Worm (Caenorhabditis elegans) whole organism, L1 larva: Measurements from ENCODE around the gene F54F2.6.

ENCODE experiments used
- C16A3.4 ChIP-seq: fragments of 150-350 bp; optimal IDR thresholded peaks from 2 replicates; lab custom pipeline; 2014; ENCODE audit warnings: missing biosample characterization, missing genetic modification characterization
- C34B4.2 ChIP-seq: sonication (generic microtip); optimal IDR thresholded peaks from 2 replicates; lab custom pipeline; 2017; ENCODE audit warnings: mild to moderate bottlenecking, missing genetic modification characterization, missing compliant biosample characterization
- F16B12.6 ChIP-seq: fragments of 150-350 bp; optimal IDR thresholded peaks from 2 replicates; lab custom pipeline; 2014; ENCODE audit warnings: missing biosample characterization, missing genetic modification characterization
- ama-1 ChIP-seq: fragments of 150-350 bp; optimal IDR thresholded peaks from 2 replicates; lab custom pipeline; 2014
- blmp-1 ChIP-seq: fragments of 150-350 bp; optimal IDR thresholded peaks from 2 replicates; lab custom pipeline; 2014; ENCODE audit warnings: missing biosample characterization, missing genetic modification characterization
- ceh-63 ChIP-seq: fragments of 200-800 bp; sonication (Bioruptor generic); optimal IDR thresholded peaks from 2 replicates; lab custom pipeline; 2018; ENCODE audit warnings: mild to moderate bottlenecking, missing genetic modification characterization, missing compliant biosample characterization
- ceh-82 ChIP-seq, 3 experiments: fragments of 150-350 bp in 1 of 3; sonication (generic microtip) in 2 of 3; optimal IDR thresholded peaks; 2 replicates each; lab custom pipeline; 2014 to 2017; ENCODE audit warnings: missing biosample characterization in 3 of 3, missing genetic modification characterization in 3 of 3
- ceh-88 ChIP-seq: fragments of 200-800 bp; sonication (Bioruptor generic); IDR thresholded peaks from 2 replicates; pipeline ENCODE4 v1.3.6; 2022; ENCODE audit warnings: missing genetic modification characterization, missing compliant biosample characterization
- ces-1 ChIP-seq: fragments of 150-350 bp; optimal IDR thresholded peaks from 2 replicates; lab custom pipeline; 2014; ENCODE audit warnings: missing biosample characterization, missing genetic modification reagents, missing genetic modification characterization
- dpl-1 ChIP-seq, 3 experiments: fragments of 150-350 bp in 2 of 3; sonication (generic microtip) in 1 of 3; optimal IDR thresholded peaks; 2 replicates each; lab custom pipeline; 2014 to 2017; ENCODE audit warnings: missing biosample characterization in 3 of 3, missing genetic modification characterization in 3 of 3, missing genetic modification reagents in 3 of 3
- efl-1 ChIP-seq, 4 experiments: fragments of 150-350 bp; optimal IDR thresholded peaks in 3 of 4; peaks in 1 of 4; 1 replicate in 1 of 4; 2 replicates in 3 of 4; lab custom pipeline; 2014; ENCODE audit warnings: missing biosample characterization in 2 of 4, missing genetic modification characterization in 2 of 4, missing genetic modification reagents in 2 of 4
- egl-13 ChIP-seq: sonication (generic microtip); optimal IDR thresholded peaks from 2 replicates; lab custom pipeline; 2016; ENCODE audit warnings: missing genotype, missing genetic modification reagents, missing genetic modification characterization, missing compliant biosample characterization
- egl-27 ChIP-seq, 2 experiments: fragments of 150-350 bp in 1 of 2; sonication (generic microtip); optimal IDR thresholded peaks; 3 replicates each; lab custom pipeline; 2017 to 2018; ENCODE audit warnings: missing biosample characterization in 2 of 2, missing genetic modification characterization in 2 of 2, missing genetic modification reagents in 2 of 2
- elt-2 ChIP-seq: sonication (generic microtip); optimal IDR thresholded peaks from 2 replicates; lab custom pipeline; 2016; ENCODE audit warnings: missing genetic modification characterization, mild to moderate bottlenecking, inconsistent platforms, missing compliant biosample characterization, missing genetic modification reagents
- elt-3 ChIP-seq, 6 experiments: fragments of 150-350 bp in 1 of 6; sonication (generic microtip); optimal IDR thresholded peaks; 2 replicates each; lab custom pipeline; 2017 to 2018; ENCODE audit warnings: missing biosample characterization in 6 of 6, missing genetic modification characterization in 6 of 6, inconsistent platforms in 1 of 6
- fkh-10 ChIP-seq: sonication (generic microtip); optimal IDR thresholded peaks from 2 replicates; lab custom pipeline; 2017; ENCODE audit warnings: missing biosample characterization, missing genetic modification reagents, missing genetic modification characterization
- fos-1 ChIP-seq: fragments of 150-350 bp; optimal IDR thresholded peaks from 2 replicates; lab custom pipeline; 2014; ENCODE audit warnings: missing biosample characterization, missing genetic modification characterization
- grh-1 ChIP-seq: fragments of 200-800 bp; sonication (Bioruptor generic); IDR thresholded peaks from 2 replicates; pipeline ENCODE4 v1.3.6; 2022; ENCODE audit warnings: missing genetic modification reagents, missing genetic modification characterization, missing compliant biosample characterization
- hlh-17 ChIP-seq: fragments of 200-800 bp; sonication (Bioruptor generic); optimal IDR thresholded peaks from 2 replicates; lab custom pipeline; 2018; ENCODE audit warnings: missing genetic modification characterization, mild to moderate bottlenecking, missing compliant biosample characterization, moderate library complexity, borderline replicate concordance
- hlh-4 ChIP-seq: sonication (generic microtip); optimal IDR thresholded peaks from 2 replicates; lab custom pipeline; 2016; ENCODE audit warnings: mild to moderate bottlenecking, missing genetic modification characterization, missing compliant biosample characterization
- hpl-2 ChIP-seq: fragments of 150-350 bp; optimal IDR thresholded peaks from 2 replicates; lab custom pipeline; 2014; ENCODE audit warnings: missing biosample characterization, missing genetic modification reagents, missing genetic modification characterization
- isw-1 ChIP-seq: fragments of 200-800 bp; sonication (Bioruptor generic); IDR thresholded peaks from 2 replicates; pipeline ENCODE4 v1.3.6; 2022; ENCODE audit warnings: missing genetic modification characterization, missing compliant biosample characterization
- jun-1 ChIP-seq: fragments of 150-350 bp; optimal IDR thresholded peaks from 2 replicates; lab custom pipeline; 2014; ENCODE audit warnings: missing biosample characterization, missing genetic modification reagents, missing genetic modification characterization
- lin-13 ChIP-seq: fragments of 150-350 bp; optimal IDR thresholded peaks from 2 replicates; lab custom pipeline; 2014; ENCODE audit warnings: missing biosample characterization, missing genetic modification reagents, missing genetic modification characterization
- lin-39 ChIP-seq: fragments of 150-350 bp; optimal IDR thresholded peaks from 2 replicates; lab custom pipeline; 2014; ENCODE audit warnings: missing biosample characterization, missing genetic modification reagents, missing genetic modification characterization
- lir-3 ChIP-seq: sonication (generic microtip); optimal IDR thresholded peaks from 2 replicates; lab custom pipeline; 2016; ENCODE audit warnings: mild to moderate bottlenecking, missing genetic modification characterization, moderate library complexity, missing compliant biosample characterization; ENCODE audit not compliant: poor library complexity
- mdl-1 ChIP-seq, 2 experiments: fragments of 150-350 bp; optimal IDR thresholded peaks; 2 replicates each; lab custom pipeline; 2014 to 2017; ENCODE audit warnings: missing biosample characterization in 2 of 2, missing genetic modification characterization in 2 of 2, inconsistent platforms in 1 of 2
- mep-1 ChIP-seq: fragments of 150-350 bp; optimal IDR thresholded peaks from 2 replicates; lab custom pipeline; 2014; ENCODE audit warnings: missing biosample characterization, missing genetic modification characterization
- nhr-12 ChIP-seq: sonication (generic microtip); optimal IDR thresholded peaks from 2 replicates; lab custom pipeline; 2017; ENCODE audit warnings: missing biosample characterization, missing genetic modification characterization
- nhr-28 ChIP-seq: fragments of 150-350 bp; optimal IDR thresholded peaks from 2 replicates; lab custom pipeline; 2014; ENCODE audit warnings: missing biosample characterization, missing genetic modification characterization
- nhr-47 ChIP-seq: sonication (generic microtip); optimal IDR thresholded peaks from 2 replicates; lab custom pipeline; 2016; ENCODE audit warnings: mild to moderate bottlenecking, missing genetic modification characterization, moderate library complexity, missing compliant biosample characterization
- nhr-76 ChIP-seq: sonication (generic microtip); optimal IDR thresholded peaks from 2 replicates; lab custom pipeline; 2017; ENCODE audit warnings: missing biosample characterization, missing genetic modification characterization
- nhr-77 ChIP-seq: fragments of 150-350 bp; optimal IDR thresholded peaks from 2 replicates; lab custom pipeline; 2014; ENCODE audit warnings: missing biosample characterization, missing genetic modification characterization
- nhr-84 ChIP-seq: sonication (generic microtip); optimal IDR thresholded peaks from 2 replicates; lab custom pipeline; 2017; ENCODE audit warnings: missing biosample characterization, missing genetic modification characterization
- nhr-85 ChIP-seq: sonication (generic microtip); peaks from one replicate; lab custom pipeline; 2016; ENCODE audit warnings: missing genetic modification characterization, inconsistent platforms, missing compliant biosample characterization
- nhr-90 ChIP-seq: sonication (generic microtip); optimal IDR thresholded peaks from 2 replicates; lab custom pipeline; 2016; ENCODE audit warnings: mild to moderate bottlenecking, missing genetic modification characterization, missing compliant biosample characterization; ENCODE audit not compliant: poor library complexity
- rnt-1 ChIP-seq: sonication (generic microtip); optimal IDR thresholded peaks from 2 replicates; lab custom pipeline; 2016; ENCODE audit warnings: mild to moderate bottlenecking, missing genetic modification characterization, moderate library complexity, missing compliant biosample characterization
- snu-23 ChIP-seq: sonication (generic microtip); optimal IDR thresholded peaks from 2 replicates; lab custom pipeline; 2016; ENCODE audit warnings: missing genetic modification characterization, missing compliant biosample characterization
- sox-4 ChIP-seq: sonication (generic microtip); optimal IDR thresholded peaks from 2 replicates; lab custom pipeline; 2016; ENCODE audit warnings: missing genetic modification characterization, missing compliant biosample characterization
- sptf-1 ChIP-seq: fragments of 150-350 bp; optimal IDR thresholded peaks from 2 replicates; lab custom pipeline; 2014; ENCODE audit warnings: missing biosample characterization, missing genetic modification characterization
- swsn-7 ChIP-seq: sonication (generic microtip); optimal IDR thresholded peaks from 2 replicates; lab custom pipeline; 2016; ENCODE audit warnings: missing genetic modification characterization, missing compliant biosample characterization
- tbx-2 ChIP-seq: sonication (generic microtip); optimal IDR thresholded peaks from 2 replicates; lab custom pipeline; 2016; ENCODE audit warnings: missing genetic modification characterization, missing compliant biosample characterization
- tlp-1 ChIP-seq: fragments of 150-350 bp; optimal IDR thresholded peaks from 2 replicates; lab custom pipeline; 2014; ENCODE audit warnings: missing biosample characterization, missing genetic modification characterization
- unc-30 ChIP-seq: sonication (generic microtip); optimal IDR thresholded peaks from 2 replicates; lab custom pipeline; 2017; ENCODE audit warnings: missing biosample characterization, missing genetic modification characterization
- unc-62 ChIP-seq: fragments of 150-350 bp; optimal IDR thresholded peaks from 2 replicates; lab custom pipeline; 2014; ENCODE audit warnings: missing biosample characterization, missing genetic modification reagents, missing genetic modification characterization
- unc-86 ChIP-seq: sonication (generic microtip); optimal IDR thresholded peaks from 2 replicates; lab custom pipeline; 2016; ENCODE audit warnings: missing genetic modification characterization, missing compliant biosample characterization
- unc-98 ChIP-seq: fragments of 200-800 bp; sonication (Bioruptor generic); IDR thresholded peaks from 2 replicates; pipeline ENCODE4 v1.3.6; 2022; ENCODE audit warnings: missing genetic modification characterization, missing compliant biosample characterization
- vab-15 ChIP-seq: sonication (generic microtip); optimal IDR thresholded peaks from 2 replicates; lab custom pipeline; 2017; ENCODE audit warnings: missing genotype, mild to moderate bottlenecking, missing genetic modification characterization, missing compliant biosample characterization
- zag-1 ChIP-seq: fragments of 150-350 bp; optimal IDR thresholded peaks from 2 replicates; lab custom pipeline; 2014; ENCODE audit warnings: missing biosample characterization, missing genetic modification characterization
- ztf-4 ChIP-seq: fragments of 150-350 bp; optimal IDR thresholded peaks from 2 replicates; lab custom pipeline; 2014; ENCODE audit warnings: missing biosample characterization, missing genetic modification characterization

The F54F2.6 gene

DNA sequence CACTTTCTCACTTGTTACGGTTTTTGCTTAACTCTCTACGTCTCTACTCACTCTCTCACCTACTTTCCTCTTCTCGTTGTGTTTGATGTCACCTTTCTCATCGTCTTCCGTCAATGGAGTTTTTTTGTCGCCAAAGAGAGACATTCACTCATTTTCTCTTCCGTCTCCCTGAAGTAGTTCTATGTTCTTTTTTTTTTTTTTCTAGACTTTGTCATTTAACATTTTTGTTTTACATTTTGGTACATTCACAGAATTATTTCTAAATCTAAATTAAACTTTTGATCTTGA, 239 bp upstream of the F54F2.6 start:
- no peak for TF ChIP-seq vab-15 (tag; lab: Kevin White, UChicago)
- TF ChIP-seq blmp-1 (tag; lab: Kevin White, UChicago): peak; percentile 86
- peak in 1 of 3 experiments; percentile 1 for TF ChIP-seq ceh-82 (tag; optimal IDR thresholded peaks at IDR 0.05; lab: Kevin White, UChicago)
- TF ChIP-seq nhr-85: peak; percentile 17
- no peak for TF ChIP-seq efl-1 (optimal IDR thresholded peaks at IDR 0.05; lab: Kevin White, UChicago)
- TF ChIP-seq efl-1 (GFP tag; optimal IDR thresholded peaks at IDR 0.05 in 1 of 2; lab: Kevin White, UChicago): peak in 1 of 2 experiments; percentile 92

DNA sequence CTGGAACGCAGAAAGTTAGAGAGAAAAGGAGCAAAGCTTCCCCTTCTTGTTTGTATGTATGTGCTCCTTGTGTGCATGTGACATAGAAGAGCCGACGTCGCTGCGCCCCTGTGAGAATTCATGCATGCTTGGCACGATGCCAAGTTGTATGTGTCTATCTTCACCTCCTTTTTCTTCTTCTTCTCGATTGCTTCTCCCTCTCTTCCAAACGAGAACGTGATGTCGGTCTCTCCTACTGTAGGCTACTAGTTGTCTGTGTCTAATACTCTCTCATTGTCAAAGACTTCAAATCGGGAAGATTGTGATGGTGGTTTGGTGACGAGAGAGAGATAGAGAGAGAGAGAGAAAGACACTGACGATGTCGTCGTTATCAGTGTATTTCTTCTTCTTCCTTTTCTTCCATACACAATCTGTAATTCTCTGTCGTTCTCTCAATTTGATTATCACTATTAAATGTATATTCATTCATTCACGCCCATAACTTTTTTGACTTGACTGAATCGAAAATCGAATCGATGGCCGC, 3.2 kb downstream of the F54F2.6 start:
- TF ChIP-seq fos-1 (tag; lab: Kevin White, UChicago): peak; percentile 87
- no peak for TF ChIP-seq unc-62 (GFP tag; lab: Kevin White, UChicago)
- no peak for TF ChIP-seq nhr-84 (tag; lab: Kevin White, UChicago)
- TF ChIP-seq sox-4 (tag; lab: Kevin White, UChicago): peak; percentile 73
- TF ChIP-seq ceh-88 (GFP tag; lab: Robert Waterston, UW): no peak
- TF ChIP-seq nhr-28 (tag; lab: Kevin White, UChicago): no peak
- TF ChIP-seq lin-13 (GFP tag; lab: Kevin White, UChicago): peak; percentile 77
- peak; percentile 62 for TF ChIP-seq lir-3
- TF ChIP-seq isw-1 (GFP tag; lab: Robert Waterston, UW): peak; percentile 52
- TF ChIP-seq blmp-1 (tag; lab: Kevin White, UChicago): peak; percentile 79
- no peak for TF ChIP-seq C34B4.2 (tag; lab: Kevin White, UChicago)
- peak; percentile 87 for TF ChIP-seq swsn-7 (tag; lab: Kevin White, UChicago)
- TF ChIP-seq hlh-17 (GFP tag; lab: Kevin White, UChicago): no peak
- peak; percentile 92 for TF ChIP-seq unc-86 (tag; lab: Kevin White, UChicago)
- peak; percentile 88 for TF ChIP-seq nhr-47 (tag; lab: Kevin White, UChicago)
- peak in 2 of 3 experiments; percentile 27 to 48 for TF ChIP-seq dpl-1 (GFP tag; optimal IDR thresholded peaks at IDR 0.05; lab: Kevin White, UChicago)
- peak; percentile 36 for TF ChIP-seq hpl-2 (GFP tag; lab: Kevin White, UChicago)
- TF ChIP-seq tbx-2 (tag; lab: Kevin White, UChicago): peak; percentile 86
- no peak for TF ChIP-seq tlp-1 (tag; lab: Kevin White, UChicago)
- TF ChIP-seq unc-98 (GFP tag; lab: Robert Waterston, UW): no peak
- TF ChIP-seq ces-1 (GFP tag; lab: Kevin White, UChicago): no peak
- no peak for TF ChIP-seq hlh-4 (tag; lab: Kevin White, UChicago)
- no peak for TF ChIP-seq F16B12.6
- peak; percentile 78 for TF ChIP-seq ztf-4 (tag; lab: Kevin White, UChicago)
- TF ChIP-seq nhr-90 (tag; lab: Kevin White, UChicago): peak; percentile 85
- TF ChIP-seq nhr-12 (tag; lab: Kevin White, UChicago): no peak
- TF ChIP-seq fkh-10 (GFP tag; lab: Kevin White, UChicago): peak; percentile 86
- TF ChIP-seq mep-1 (tag; lab: Kevin White, UChicago): peak; percentile 84
- TF ChIP-seq elt-2 (tag; lab: Kevin White, UChicago): peak; percentile 91
- TF ChIP-seq C16A3.4 (tag; lab: Kevin White, UChicago): peak; percentile 82
- peak in 5 of 6 experiments; percentile 2 to 87 (median 69) for TF ChIP-seq elt-3 (tag; optimal IDR thresholded peaks at IDR 0.05; lab: Kevin White, UChicago)
- TF ChIP-seq ceh-63 (GFP tag; lab: Kevin White, UChicago): no peak
- peak; percentile 88 for TF ChIP-seq snu-23
- no peak for TF ChIP-seq unc-30 (tag; lab: Kevin White, UChicago)
- peak; percentile 52 to 55 for TF ChIP-seq egl-27 (tag; optimal IDR thresholded peaks at IDR 0.05; lab: Kevin White, UChicago)
- TF ChIP-seq rnt-1 (tag; lab: Kevin White, UChicago): peak; percentile 47
- peak; percentile 61 for TF ChIP-seq nhr-77 (tag; lab: Kevin White, UChicago)
- peak; percentile 25 for TF ChIP-seq vab-15 (tag; lab: Kevin White, UChicago)
- peak; percentile 65 to 81 for TF ChIP-seq efl-1 (optimal IDR thresholded peaks at IDR 0.05; lab: Kevin White, UChicago)
- TF ChIP-seq efl-1 (GFP tag; optimal IDR thresholded peaks at IDR 0.05 in 1 of 2; lab: Kevin White, UChicago): peak; percentile 31 to 93
- TF ChIP-seq mdl-1 (tag; optimal IDR thresholded peaks at IDR 0.05; lab: Kevin White, UChicago): peak; percentile 20 to 92
- peak; percentile 84 for TF ChIP-seq jun-1 (tag; lab: Kevin White, UChicago)
- TF ChIP-seq lin-39 (tag; lab: Kevin White, UChicago): no peak
- no peak for TF ChIP-seq ama-1
- peak; percentile 60 for TF ChIP-seq grh-1 (GFP tag; lab: Robert Waterston, UW)
- no peak for TF ChIP-seq sptf-1
- TF ChIP-seq zag-1 (tag; lab: Kevin White, UChicago): peak; percentile 71
- peak; percentile 88 for TF ChIP-seq egl-13 (tag; lab: Kevin White, UChicago)
- TF ChIP-seq nhr-76: no peak
